Fruit fly (Drosophila melanogaster): ENCODE results near the gene CG5418.

CG5418 gene

dm6 chr2L:12435976-12436771 lies 16.9 kb downstream of the CG5418 start (continued):
- peak; percentile 5 for TF ChIP-seq zfh2 (GFP tag; optimal IDR thresholded peaks at IDR 0.05)
- no peak for TF ChIP-seq CG6254 (GFP tag; optimal IDR thresholded peaks at IDR 0.05)
- TF ChIP-seq BtbVII (GFP tag; optimal IDR thresholded peaks at IDR 0.05) = no peak
- peak; percentile 30 for TF ChIP-seq CG12391 (tag; optimal IDR thresholded peaks at IDR 0.05)
- peak; percentile 35; the same call in 1 of the 3 replicates for TF ChIP-seq CG34224 (GFP tag; IDR thresholded peaks at IDR 0.05; ENCODE audit: partially characterized antibody)
- TF ChIP-seq NC2α (GFP tag; optimal IDR thresholded peaks at IDR 0.05) = no peak
- TF ChIP-seq sd (tag; optimal IDR thresholded peaks at IDR 0.05) = peak; percentile 22
- TF ChIP-seq Atf3 (GFP tag; optimal IDR thresholded peaks at IDR 0.05) = no peak
- no peak for TF ChIP-seq al (GFP tag; IDR thresholded peaks at IDR 0.05)
- no peak for TF ChIP-seq CG11085 (GFP tag; IDR thresholded peaks at IDR 0.05)
- TF ChIP-seq Optix (GFP tag; IDR thresholded peaks at IDR 0.05) = no peak
- peak; percentile 89 for TF ChIP-seq Sry-β (GFP tag; optimal IDR thresholded peaks at IDR 0.05)
- TF ChIP-seq CG30431 (GFP tag; optimal IDR thresholded peaks at IDR 0.05) = no peak
- no peak for TF ChIP-seq CG32767 (GFP tag; IDR thresholded peaks at IDR 0.05)
- no peak for TF ChIP-seq CG10366 (GFP tag; IDR thresholded peaks at IDR 0.05)
- TF ChIP-seq Atf6 (GFP tag; IDR thresholded peaks at IDR 0.05) = no peak; the same call in 1 of the 2 replicates
- TF ChIP-seq CG13123 (GFP tag; optimal IDR thresholded peaks at IDR 0.05) = no peak

DNA sequence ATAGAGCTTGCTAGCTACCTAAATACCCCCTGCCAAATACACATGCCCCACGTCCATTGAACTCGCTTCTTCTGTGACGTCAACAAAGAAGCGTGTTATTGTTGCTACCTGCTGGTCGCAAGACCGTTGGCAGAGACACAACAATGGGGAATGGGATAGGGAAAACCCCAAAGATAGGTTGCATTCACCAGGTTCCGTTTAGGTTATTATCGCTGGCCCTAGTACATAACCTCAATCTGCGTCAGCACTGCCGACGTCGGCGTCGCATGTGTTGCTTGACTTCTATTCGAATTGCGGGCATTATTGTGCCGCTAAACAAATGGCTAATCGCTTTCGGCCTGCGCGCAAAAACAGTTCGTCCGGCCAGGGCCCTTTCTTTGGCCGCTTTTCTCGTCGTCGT lies 17.6 kb downstream of the CG5418 start:
- TF ChIP-seq bbx (GFP tag; IDR thresholded peaks at IDR 0.05; ENCODE audit: partially characterized antibody) (peak; percentile 20; the same call in 1 of the 2 replicates), dm (GFP tag; optimal IDR thresholded peaks at IDR 0.05) (peak; percentile 40), CG4328 (GFP tag; optimal IDR thresholded peaks at IDR 0.05) (no peak), sens (GFP tag) (peak; percentile 59), prd (optimal IDR thresholded peaks at IDR 0.05) (no peak), prd (GFP tag; IDR thresholded peaks at IDR 0.05) (no peak), H2.0 (GFP tag; IDR thresholded peaks at IDR 0.05) (no peak), CG42726 (GFP tag; IDR thresholded peaks at IDR 0.05; ENCODE audit: partially characterized antibody) (peak; percentile 45; the same call in 1 of the 2 replicates), sug (tag; optimal IDR thresholded peaks at IDR 0.05) (peak; percentile 46), CG34422 (GFP tag; IDR thresholded peaks at IDR 0.05) (peak; percentile 51; the same call in 1 of the 3 replicates), lilli (GFP tag; optimal IDR thresholded peaks at IDR 0.05) (no peak), pzg (GFP tag; optimal IDR thresholded peaks at IDR 0.05) (peak; percentile 5), bigmax (GFP tag; optimal IDR thresholded peaks at IDR 0.05) (peak; percentile 98), usp (GFP tag; optimal IDR thresholded peaks at IDR 0.05) (no peak), esg (GFP tag; conservative IDR thresholded peaks at IDR 0.05) (no peak), CG13123 (GFP tag; optimal IDR thresholded peaks at IDR 0.05) (no peak), ara (GFP tag; IDR thresholded peaks at IDR 0.05) (no peak), chinmo (GFP tag; IDR thresholded peaks at IDR 0.05; ENCODE audit: partially characterized antibody) (0 out of 4 replicates have a peak, but pooled peaks have one; percentile 22), CG7786 (GFP tag; optimal IDR thresholded peaks at IDR 0.05) (no peak), MESR4 (GFP tag; optimal IDR thresholded peaks at IDR 0.05) (peak; percentile 17), MBD-R2 (GFP tag; IDR thresholded peaks at IDR 0.05) (peak; percentile 28; the same call in 1 of the 2 replicates), ftz-f1 (GFP tag; optimal IDR thresholded peaks at IDR 0.05) (no peak), CG12769 (tag; optimal IDR thresholded peaks at IDR 0.05) (peak; percentile 11), kni (GFP tag; optimal IDR thresholded peaks at IDR 0.05) (peak; percentile 34), Bgb (GFP tag; IDR thresholded peaks at IDR 0.05; ENCODE audit: partially characterized antibody) (0 out of 2 replicates have a peak, but pooled peaks have one; percentile 15), twi (tag; optimal IDR thresholded peaks at IDR 0.05) (peak; percentile 9), Adf1 (GFP tag; IDR thresholded peaks at IDR 0.05) (peak; percentile 86), ind (GFP tag; optimal IDR thresholded peaks at IDR 0.05) (no peak), E2f2 (GFP tag; IDR thresholded peaks at IDR 0.05) (no peak), CG15479 (GFP tag; optimal IDR thresholded peaks at IDR 0.05) (peak; percentile 84), crc (GFP tag; optimal IDR thresholded peaks at IDR 0.05) (no peak)
